Fruit fly (Drosophila melanogaster): ENCODE results near the gene mRpS2.

DNA sequence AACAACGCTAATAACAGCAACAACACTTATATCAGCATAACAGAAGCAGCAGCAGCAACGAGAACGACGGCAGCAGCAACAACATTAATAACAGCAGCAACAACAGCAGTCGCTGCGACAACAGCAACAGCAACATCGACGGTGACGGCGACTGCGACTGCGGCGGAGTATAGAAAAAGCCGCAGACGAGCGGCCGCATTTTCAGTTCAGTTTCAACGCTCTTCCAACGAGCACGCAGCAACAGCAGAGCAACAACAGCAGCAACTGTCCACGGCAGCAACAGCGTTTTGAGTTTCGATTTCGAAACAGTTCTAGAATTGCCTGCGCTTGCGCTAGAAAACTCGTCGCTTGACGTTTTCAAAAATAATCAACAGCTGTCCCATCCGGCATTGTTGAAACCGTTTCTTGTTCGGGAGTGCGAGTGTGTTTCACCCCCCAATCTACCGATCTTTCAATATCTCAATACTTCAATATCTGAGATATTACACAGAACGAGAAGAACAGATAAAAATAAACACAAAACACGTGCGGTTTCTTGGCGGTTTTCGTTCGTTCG lies 41.8 kb upstream of the mRpS2 start, which contains the start of gene CG3036:
- TF ChIP-seq Sp1 (GFP tag; optimal IDR thresholded peaks at IDR 0.05) (peak; percentile 22), CG9705 (GFP tag; optimal IDR thresholded peaks at IDR 0.05) (no peak), GATAd (GFP tag; optimal IDR thresholded peaks at IDR 0.05) (no peak), N (GFP tag; optimal IDR thresholded peaks at IDR 0.05) (no peak), brk (GFP tag; optimal IDR thresholded peaks at IDR 0.05) (no peak)
